Worm (Caenorhabditis elegans): ENCODE measurements around the gene F59F3.6.

Gene F59F3.6

ce11 chrX:11036114-11037087, 37.3 kb upstream of the F59F3.6 start:
- TF ChIP-seq nhr-76 (tag; optimal IDR thresholded peaks at IDR 0.05): no peak
- no peak for TF ChIP-seq lin-39 (tag; optimal IDR thresholded peaks at IDR 0.05)
- TF ChIP-seq unc-130 (tag; optimal IDR thresholded peaks at IDR 0.05): no peak
- TF ChIP-seq F16B12.6 (tag; optimal IDR thresholded peaks at IDR 0.05): no peak
- no peak for TF ChIP-seq ztf-11 (tag; optimal IDR thresholded peaks at IDR 0.05)
- TF ChIP-seq C04F5.9 (tag; optimal IDR thresholded peaks at IDR 0.05): no peak
- no peak for TF ChIP-seq isw-1 (GFP tag; IDR thresholded peaks at IDR 0.05)
- no peak for TF ChIP-seq aha-1 (tag; optimal IDR thresholded peaks at IDR 0.05)
- TF ChIP-seq dpl-1 (GFP tag; optimal IDR thresholded peaks at IDR 0.05): no peak
- no peak for TF ChIP-seq lin-13 (GFP tag; optimal IDR thresholded peaks at IDR 0.05)
- TF ChIP-seq nhr-20 (tag; optimal IDR thresholded peaks at IDR 0.05): peak; percentile 12
- TF ChIP-seq egl-27 (tag; optimal IDR thresholded peaks at IDR 0.05): no peak
- TF ChIP-seq nhr-11 (tag; optimal IDR thresholded peaks at IDR 0.05): no peak
- no peak for TF ChIP-seq C34B4.2 (tag; optimal IDR thresholded peaks at IDR 0.05)
- TF ChIP-seq lsy-2 (tag; optimal IDR thresholded peaks at IDR 0.05): peak in 1 of 2 experiments; percentile 11
- TF ChIP-seq lin-15B (tag; optimal IDR thresholded peaks at IDR 0.05): no peak
- TF ChIP-seq ces-1 (GFP tag; optimal IDR thresholded peaks at IDR 0.05): no peak
- TF ChIP-seq skn-1 (tag; optimal IDR thresholded peaks at IDR 0.05): no peak
- no peak for TF ChIP-seq nhr-47 (tag; optimal IDR thresholded peaks at IDR 0.05)
- TF ChIP-seq jun-1 (tag; optimal IDR thresholded peaks at IDR 0.05): no peak
- TF ChIP-seq lin-14 (GFP tag; optimal IDR thresholded peaks at IDR 0.05): no peak
- no peak for TF ChIP-seq sox-4 (tag; optimal IDR thresholded peaks at IDR 0.05)
- no peak for TF ChIP-seq tbx-2 (tag; optimal IDR thresholded peaks at IDR 0.05)
- TF ChIP-seq mdl-1 (tag; optimal IDR thresholded peaks at IDR 0.05): no peak
- TF ChIP-seq ceh-90 (tag; optimal IDR thresholded peaks at IDR 0.05): no peak
- TF ChIP-seq nhr-19 (GFP tag; conservative IDR thresholded peaks at IDR 0.05): no peak
- TF ChIP-seq fos-1 (tag; optimal IDR thresholded peaks at IDR 0.05): no peak
- no peak for TF ChIP-seq unc-30 (tag; optimal IDR thresholded peaks at IDR 0.05)
- no peak for TF ChIP-seq unc-86 (tag; optimal IDR thresholded peaks at IDR 0.05)
- no peak for TF ChIP-seq egl-13 (tag; optimal IDR thresholded peaks at IDR 0.05)
- no peak for TF ChIP-seq snpc-4 (tag; optimal IDR thresholded peaks at IDR 0.05)
- no peak for TF ChIP-seq tlp-1 (tag; optimal IDR thresholded peaks at IDR 0.05)
- TF ChIP-seq irx-1 (tag; optimal IDR thresholded peaks at IDR 0.05): no peak
- peak; percentile 68 for TF ChIP-seq nhr-85 (tag)
- TF ChIP-seq zag-1 (tag; optimal IDR thresholded peaks at IDR 0.05): no peak
- no peak for TF ChIP-seq zip-4 (GFP tag; optimal IDR thresholded peaks at IDR 0.05)
- TF ChIP-seq aly-2 (tag; optimal IDR thresholded peaks at IDR 0.05): no peak
- no peak for TF ChIP-seq sup-37 (GFP tag; optimal IDR thresholded peaks at IDR 0.05)
- no peak for TF ChIP-seq hlh-4 (tag; optimal IDR thresholded peaks at IDR 0.05)
- TF ChIP-seq ceh-63 (GFP tag; optimal IDR thresholded peaks at IDR 0.05): no peak
- TF ChIP-seq dsc-1 (tag; optimal IDR thresholded peaks at IDR 0.05): no peak
- TF ChIP-seq nhr-12 (tag; optimal IDR thresholded peaks at IDR 0.05): no peak
- no peak for TF ChIP-seq C16A3.4 (tag; optimal IDR thresholded peaks at IDR 0.05)
- no peak for TF ChIP-seq vab-15 (tag; optimal IDR thresholded peaks at IDR 0.05)
- no peak for TF ChIP-seq fkh-8 (tag; optimal IDR thresholded peaks at IDR 0.05)
- TF ChIP-seq pax-3 (tag; optimal IDR thresholded peaks at IDR 0.05): no peak
- TF ChIP-seq elt-2 (tag; optimal IDR thresholded peaks at IDR 0.05): peak; percentile 82
- TF ChIP-seq mab-9 (GFP tag; IDR thresholded peaks at IDR 0.05): no peak
- no peak for TF ChIP-seq xbp-1 (tag; optimal IDR thresholded peaks at IDR 0.05)
- TF ChIP-seq sptf-1 (tag; optimal IDR thresholded peaks at IDR 0.05): no peak
- TF ChIP-seq ets-5 (GFP tag; IDR thresholded peaks at IDR 0.05): no peak
- no peak for TF ChIP-seq mep-1 (tag; optimal IDR thresholded peaks at IDR 0.05)
- no peak for TF ChIP-seq pqm-1 (tag; optimal IDR thresholded peaks at IDR 0.05)

Measured in whole organism, L1 larva.